Worm (Caenorhabditis elegans): Measurements from ENCODE around the gene F35F10.1.

Gene F35F10.1

DNA sequence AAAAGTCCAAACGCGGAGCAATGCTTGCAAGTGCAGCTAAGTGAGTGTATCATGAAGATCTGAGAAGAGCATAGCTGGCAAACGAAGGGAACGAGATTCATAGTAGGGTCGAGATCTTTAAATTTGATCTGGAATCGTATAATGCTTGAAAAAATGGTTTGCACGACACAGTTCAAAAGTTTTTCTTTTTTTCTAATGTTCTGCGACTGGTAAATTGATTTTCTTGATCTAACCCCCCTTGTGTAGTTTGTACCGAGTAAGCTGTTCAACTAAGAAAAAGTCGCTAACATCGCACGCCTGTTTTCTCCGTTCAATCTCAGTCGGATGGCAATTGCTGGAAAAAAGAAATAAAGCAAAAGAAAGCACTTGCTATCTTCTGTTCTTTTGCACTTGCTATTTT, 4.3 kb downstream of the F35F10.1 start, which contains the start of gene C17B7.14:
C17B7.14 (minus strand) TSS at position 101 of the 400 bp plus-strand sequence.
- TF ChIP-seq efl-3 (GFP tag; optimal IDR thresholded peaks at IDR 0.05), result no peak
- TF ChIP-seq nhr-20 (tag; optimal IDR thresholded peaks at IDR 0.05), result no peak
- TF ChIP-seq ama-1 (optimal IDR thresholded peaks at IDR 0.05), result no peak
- TF ChIP-seq unc-130 (tag; optimal IDR thresholded peaks at IDR 0.05), result no peak
- TF ChIP-seq mef-2 (tag; optimal IDR thresholded peaks at IDR 0.05), result no peak
- TF ChIP-seq unc-98 (GFP tag; IDR thresholded peaks at IDR 0.05), result no peak
- no peak for TF ChIP-seq mab-9 (GFP tag; IDR thresholded peaks at IDR 0.05)
- TF ChIP-seq egl-27 (tag; optimal IDR thresholded peaks at IDR 0.05), result no peak
- TF ChIP-seq lin-14 (GFP tag; optimal IDR thresholded peaks at IDR 0.05), result no peak
- TF ChIP-seq unc-62 (GFP tag; optimal IDR thresholded peaks at IDR 0.05), result no peak
- no peak for TF ChIP-seq Y116A8C.19 (tag; optimal IDR thresholded peaks at IDR 0.05; ENCODE audit: borderline replicate concordance)
- no peak for TF ChIP-seq ceh-63 (GFP tag; optimal IDR thresholded peaks at IDR 0.05)

DNA sequence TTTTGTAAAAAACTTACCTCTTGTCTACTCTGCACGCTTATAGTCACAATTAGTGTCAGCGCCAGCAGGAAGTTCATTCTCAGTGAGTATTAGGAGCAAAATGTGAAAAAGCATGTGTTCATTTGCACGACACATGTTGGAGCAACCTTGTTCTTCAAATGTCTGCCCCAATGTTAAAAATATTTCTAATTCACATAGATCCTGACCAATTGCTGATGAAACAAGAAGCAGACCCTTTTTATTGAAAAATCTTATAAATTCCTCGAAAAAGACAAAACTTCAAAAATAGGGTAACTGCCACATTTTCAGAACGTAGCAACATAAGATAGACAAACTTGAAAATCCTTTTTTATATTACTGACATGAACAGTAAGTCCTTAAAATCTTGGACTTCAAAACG, 8.1 kb downstream of the F35F10.1 start, which contains the start of gene C17B7.8:
C17B7.8 (minus strand) TSS at position 101 of the 400 bp plus-strand sequence.
- no peak for TF ChIP-seq fkh-8 (tag; optimal IDR thresholded peaks at IDR 0.05)
- no peak for TF ChIP-seq dsc-1 (tag; optimal IDR thresholded peaks at IDR 0.05)
- no peak for TF ChIP-seq fkh-10 (GFP tag; optimal IDR thresholded peaks at IDR 0.05)
- no peak for TF ChIP-seq blmp-1 (tag; optimal IDR thresholded peaks at IDR 0.05)
- TF ChIP-seq nhr-71 (tag; optimal IDR thresholded peaks at IDR 0.05), result no peak
- no peak for TF ChIP-seq nhr-84 (tag; optimal IDR thresholded peaks at IDR 0.05)
- TF ChIP-seq lin-13 (GFP tag; optimal IDR thresholded peaks at IDR 0.05), result no peak
- TF ChIP-seq unc-30 (tag; optimal IDR thresholded peaks at IDR 0.05), result no peak
- no peak for TF ChIP-seq xbp-1 (tag; optimal IDR thresholded peaks at IDR 0.05)

DNA sequence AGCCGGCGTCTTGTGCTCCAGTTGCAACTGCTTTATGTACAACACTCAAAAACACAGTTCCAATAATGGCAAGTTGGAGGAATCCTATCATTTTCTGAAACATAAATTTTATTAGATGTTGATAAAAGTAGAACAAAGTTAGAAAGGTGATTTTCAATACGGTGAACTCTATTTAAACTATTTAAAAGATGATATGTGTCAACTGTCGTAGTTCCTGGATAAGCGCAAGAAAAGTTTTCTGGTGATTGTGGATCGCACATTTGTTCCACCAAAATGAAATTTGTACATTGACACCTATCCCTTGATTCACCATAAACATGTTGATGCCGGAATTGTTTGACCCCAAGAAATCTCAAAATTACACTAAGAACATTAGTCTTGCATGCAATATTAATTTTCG, 15.9 kb downstream of the F35F10.1 start, which contains the start of gene C17B7.9:
C17B7.9 (minus strand) TSS at position 101 of the 400 bp plus-strand sequence.
- TF ChIP-seq pag-3 (tag; optimal IDR thresholded peaks at IDR 0.05; ENCODE audit: borderline replicate concordance, insufficient read depth), result no peak
- TF ChIP-seq ama-1 (optimal IDR thresholded peaks at IDR 0.05), result no peak
- no peak for TF ChIP-seq sox-4 (tag; optimal IDR thresholded peaks at IDR 0.05)
- no peak for TF ChIP-seq zag-1 (tag; optimal IDR thresholded peaks at IDR 0.05)

DNA sequence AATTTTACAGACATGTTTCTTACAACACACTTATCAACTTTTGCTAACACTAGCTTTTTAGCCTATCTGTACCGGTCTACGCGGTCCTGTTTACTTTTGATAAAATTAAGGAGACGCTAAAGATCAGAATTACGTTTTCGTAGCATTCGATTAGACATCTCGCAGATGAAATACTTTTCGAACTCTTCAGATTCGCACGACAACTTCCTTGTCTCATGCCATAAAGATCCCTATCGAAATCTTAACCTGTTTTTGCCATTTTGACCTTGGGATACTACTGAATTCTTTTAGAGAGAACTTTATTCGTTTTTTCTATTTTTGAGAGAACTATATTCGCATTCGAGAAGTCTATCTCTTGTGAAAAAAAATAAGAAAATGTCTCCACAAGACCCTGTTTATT, 17.2 kb downstream of the F35F10.1 start, which contains the start of gene C17B7.5:
C17B7.5 (plus strand) TSS at position 301 of the 400 bp plus-strand sequence.
- TF ChIP-seq egl-27 (tag; optimal IDR thresholded peaks at IDR 0.05) (no peak), ceh-63 (GFP tag; optimal IDR thresholded peaks at IDR 0.05) (no peak), nhr-90 (tag; optimal IDR thresholded peaks at IDR 0.05; ENCODE audit: poor library complexity) (no peak), lir-3 (tag; optimal IDR thresholded peaks at IDR 0.05; ENCODE audit: poor library complexity) (no peak), nhr-77 (tag; optimal IDR thresholded peaks at IDR 0.05) (no peak), zag-1 (tag; optimal IDR thresholded peaks at IDR 0.05) (no peak)

DNA sequence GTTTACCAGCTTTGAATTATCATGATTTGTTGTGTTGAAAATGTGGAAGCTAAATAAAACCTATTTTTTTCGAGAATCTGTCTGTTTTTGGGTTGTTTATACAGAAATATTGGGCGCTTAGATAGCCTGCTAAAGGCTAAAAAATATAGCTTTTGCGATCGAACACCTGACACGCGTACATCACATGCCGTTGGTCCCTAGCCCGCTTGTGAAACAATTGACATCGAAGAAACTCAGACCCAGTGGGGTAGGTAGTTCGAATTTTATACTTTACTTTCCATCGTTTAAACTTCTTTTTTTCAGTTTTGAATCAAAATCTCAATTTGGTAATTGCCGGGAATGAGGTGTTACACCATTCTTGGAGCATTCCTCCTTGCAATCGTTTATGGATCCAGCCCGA, 22.9 kb downstream of the F35F10.1 start, which contains the start of gene C17B7.4:
C17B7.4 (plus strand) TSS at position 301 of the 400 bp plus-strand sequence.
- no peak for TF ChIP-seq snpc-4 (tag; optimal IDR thresholded peaks at IDR 0.05)

DNA sequence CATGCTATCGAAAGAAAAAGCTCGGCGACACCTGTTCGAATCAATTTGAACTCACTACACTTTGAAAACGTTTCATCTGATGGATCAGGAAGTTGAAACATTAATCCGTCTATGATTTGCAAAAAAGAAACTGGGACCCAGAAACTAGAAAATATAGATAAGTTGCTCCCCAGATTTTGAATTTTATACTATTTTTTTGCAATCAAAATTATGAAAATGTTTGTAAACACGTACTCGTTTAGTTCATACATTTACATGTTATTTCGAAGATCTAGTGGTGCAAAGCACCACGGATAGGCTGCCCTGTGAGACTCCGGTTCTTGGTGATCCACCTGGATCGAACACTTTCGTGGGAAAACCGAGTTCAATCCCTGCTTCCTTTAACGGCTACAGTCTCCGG, 25.8 kb downstream of the F35F10.1 start, which contains the start of gene C17B7.10:
C17B7.10 (minus strand) TSS at position 101 of the 400 bp plus-strand sequence.
- no peak for TF ChIP-seq mab-9 (GFP tag; IDR thresholded peaks at IDR 0.05)
- no peak for TF ChIP-seq tlp-1 (tag; optimal IDR thresholded peaks at IDR 0.05)
- TF ChIP-seq ceh-88 (GFP tag; IDR thresholded peaks at IDR 0.05), result no peak
- no peak for TF ChIP-seq dsc-1 (tag; optimal IDR thresholded peaks at IDR 0.05)
- TF ChIP-seq C16A3.4 (tag; optimal IDR thresholded peaks at IDR 0.05), result no peak
- TF ChIP-seq ceh-82 (tag; optimal IDR thresholded peaks at IDR 0.05), result no peak
- TF ChIP-seq nhr-77 (tag; optimal IDR thresholded peaks at IDR 0.05), result no peak
- TF ChIP-seq ces-1 (GFP tag; optimal IDR thresholded peaks at IDR 0.05), result no peak

All from whole organism, L1 larva.